Worm (Caenorhabditis elegans) whole organism, L4 larva: Measurements from ENCODE around the gene jamp-1.

Experiments used
- D1046.2 ChIP-seq: fragments of 200-800 bp; sonication (Bioruptor generic); IDR thresholded peaks from 2 replicates; pipeline ENCODE4 v1.3.6; 2022; ENCODE audit warnings: missing genetic modification characterization, missing compliant biosample characterization
- F49E8.2 ChIP-seq: sonication (generic microtip); optimal IDR thresholded peaks from 2 replicates; lab custom pipeline; 2016; ENCODE audit warnings: missing compliant biosample characterization, mild to moderate bottlenecking, missing genetic modification characterization, borderline replicate concordance
- T20F7.1 ChIP-seq: fragments of 200-800 bp; sonication (Bioruptor generic); optimal IDR thresholded peaks from 2 replicates; lab custom pipeline; 2018; ENCODE audit warnings: mild to moderate bottlenecking, missing genetic modification characterization, missing compliant biosample characterization
- T26A8.4 ChIP-seq: fragments of 200-800 bp; sonication (Bioruptor generic); IDR thresholded peaks from 2 replicates; pipeline ENCODE4 v1.3.6; 2022; ENCODE audit warnings: missing genetic modification characterization, missing compliant biosample characterization
- Y5F2A.4 ChIP-seq: fragments of 200-800 bp; sonication (Bioruptor generic); optimal IDR thresholded peaks from 2 replicates; lab custom pipeline; 2018; ENCODE audit warnings: mild to moderate bottlenecking, missing genetic modification characterization, missing compliant biosample characterization
- ZK337.2 ChIP-seq: fragments of 200-800 bp; sonication (Bioruptor generic); IDR thresholded peaks from 2 replicates; pipeline ENCODE4 v1.3.6; 2022; ENCODE audit warnings: missing genetic modification reagents, missing genetic modification characterization, missing compliant biosample characterization
- ZK546.5 ChIP-seq, 2 experiments: sonication (generic microtip); optimal IDR thresholded peaks; 2 replicates each; lab custom pipeline; 2017; ENCODE audit warnings: missing biosample characterization in 2 of 2, missing genetic modification characterization in 2 of 2
- aha-1 ChIP-seq: fragments of 150-350 bp; peaks from one replicate; lab custom pipeline; 2014; ENCODE audit warnings: missing biosample characterization, missing genetic modification characterization
- aly-2 ChIP-seq: sonication (generic microtip); optimal IDR thresholded peaks from 2 replicates; lab custom pipeline; 2018; ENCODE audit warnings: missing biosample characterization, missing genetic modification characterization
- ama-1 ChIP-seq: fragments of 150-350 bp; optimal IDR thresholded peaks from 2 replicates; lab custom pipeline; 2014; ENCODE audit warnings: inconsistent platforms, mixed read lengths
- arid-1 ChIP-seq: fragments of 200-800 bp; sonication (Bioruptor generic); conservative IDR thresholded peaks from 2 replicates; pipeline ENCODE4 v1.3.6; 2022; ENCODE audit warnings: missing genetic modification reagents, missing genetic modification characterization, missing compliant biosample characterization
- ceh-28 ChIP-seq: fragments of 150-350 bp; optimal IDR thresholded peaks from 2 replicates; lab custom pipeline; 2014; ENCODE audit warnings: missing biosample characterization, missing genetic modification reagents, missing genetic modification characterization
- ces-1 ChIP-seq: fragments of 150-350 bp; sonication (generic microtip); optimal IDR thresholded peaks from 4 replicates; lab custom pipeline; 2014; ENCODE audit warnings: missing biosample characterization, missing genetic modification reagents, missing genetic modification characterization
- daf-8 ChIP-seq: fragments of 200-800 bp; sonication (Bioruptor generic); IDR thresholded peaks from 2 replicates; pipeline ENCODE4 v1.3.6; 2022; ENCODE audit warnings: missing genetic modification characterization, missing compliant biosample characterization
- dmd-6 ChIP-seq: fragments of 200-800 bp; sonication (Bioruptor generic); IDR thresholded peaks from 2 replicates; pipeline ENCODE4 v1.3.6; 2022; ENCODE audit warnings: missing genetic modification reagents, missing genetic modification characterization, missing compliant biosample characterization
- dmd-8 ChIP-seq: fragments of 200-800 bp; sonication (Bioruptor generic); IDR thresholded peaks from 2 replicates; pipeline ENCODE4 v1.3.6; 2022; ENCODE audit warnings: missing genetic modification characterization, missing compliant biosample characterization
- dpl-1 ChIP-seq: fragments of 150-350 bp; optimal IDR thresholded peaks from 2 replicates; lab custom pipeline; 2014; ENCODE audit warnings: missing biosample characterization, missing genetic modification reagents, missing genetic modification characterization
- egl-43 ChIP-seq: fragments of 200-800 bp; sonication (Bioruptor generic); IDR thresholded peaks from 2 replicates; pipeline ENCODE4 v1.3.6; 2022; ENCODE audit warnings: missing genetic modification reagents, missing genetic modification characterization, missing compliant biosample characterization
- fkh-10 ChIP-seq: fragments of 150-350 bp; optimal IDR thresholded peaks from 2 replicates; lab custom pipeline; 2014; ENCODE audit warnings: missing biosample characterization, missing genetic modification reagents, missing genetic modification characterization
- gei-8 ChIP-seq: fragments of 200-800 bp; sonication (Bioruptor generic); optimal IDR thresholded peaks from 2 replicates; lab custom pipeline; 2018; ENCODE audit warnings: mild to moderate bottlenecking, missing genetic modification characterization, missing compliant biosample characterization
- hlh-11 ChIP-seq: fragments of 200-800 bp; sonication (Bioruptor generic); optimal IDR thresholded peaks from 2 replicates; lab custom pipeline; 2018; ENCODE audit warnings: mild to moderate bottlenecking, missing genetic modification characterization, missing compliant biosample characterization
- jun-1 ChIP-seq: fragments of 150-350 bp; optimal IDR thresholded peaks from 2 replicates; lab custom pipeline; 2014; ENCODE audit warnings: missing biosample characterization, missing genetic modification reagents, missing genetic modification characterization
- lim-7 ChIP-seq: fragments of 200-800 bp; sonication (Bioruptor generic); IDR thresholded peaks from 2 replicates; pipeline ENCODE4 v1.3.6; 2022; ENCODE audit warnings: missing genetic modification characterization, missing compliant biosample characterization
- lin-13 ChIP-seq: fragments of 150-350 bp; optimal IDR thresholded peaks from 2 replicates; lab custom pipeline; 2014; ENCODE audit warnings: missing biosample characterization, missing genetic modification reagents, missing genetic modification characterization
- lin-15B ChIP-seq: fragments of 150-350 bp; sonication (generic microtip); optimal IDR thresholded peaks from 3 replicates; lab custom pipeline; 2014; ENCODE audit warnings: missing biosample characterization, missing genetic modification characterization
- lin-38 ChIP-seq: fragments of 200-800 bp; sonication (Bioruptor generic); IDR thresholded peaks from 2 replicates; pipeline ENCODE4 v1.3.6; 2022; ENCODE audit warnings: missing genetic modification reagents, missing genetic modification characterization, missing compliant biosample characterization
- madf-5 ChIP-seq, 2 experiments: fragments of 200-800 bp; sonication (Bioruptor generic); IDR thresholded peaks; 2 replicates each; pipeline ENCODE4 v1.3.6; 2022; ENCODE audit warnings: missing compliant biosample characterization in 2 of 2, missing genetic modification characterization in 2 of 2
- mep-1 ChIP-seq: fragments of 150-350 bp; sonication (generic microtip); optimal IDR thresholded peaks from 3 replicates; lab custom pipeline; 2014; ENCODE audit warnings: missing biosample characterization, missing genetic modification characterization
- nhr-111 ChIP-seq: fragments of 200-800 bp; sonication (Bioruptor generic); optimal IDR thresholded peaks from 2 replicates; lab custom pipeline; 2018; ENCODE audit warnings: mild to moderate bottlenecking, missing genetic modification characterization, missing compliant biosample characterization
- nhr-28 ChIP-seq: fragments of 150-350 bp; optimal IDR thresholded peaks from 2 replicates; lab custom pipeline; 2014; ENCODE audit warnings: missing biosample characterization, missing genetic modification characterization
- nhr-48 ChIP-seq: sonication (generic microtip); optimal IDR thresholded peaks from 2 replicates; lab custom pipeline; 2016; ENCODE audit warnings: mild to moderate bottlenecking, missing genetic modification characterization, missing compliant biosample characterization
- nhr-6 ChIP-seq: fragments of 150-350 bp; optimal IDR thresholded peaks from 2 replicates; lab custom pipeline; 2014; ENCODE audit warnings: missing biosample characterization, missing genetic modification characterization
- pha-4 ChIP-seq, 2 experiments: fragments of 150-350 bp in 1 of 2; fragments of 200-800 bp in 1 of 2; sonication (Bioruptor generic) in 1 of 2; IDR thresholded peaks in 1 of 2; optimal IDR thresholded peaks in 1 of 2; 2 replicates each; pipeline versions ENCODE4 v1.3.6 to Lab custom; 2014 to 2022; ENCODE audit warnings: missing genetic modification characterization in 2 of 2, missing genetic modification reagents in 2 of 2, missing biosample characterization in 1 of 2, missing compliant biosample characterization in 1 of 2
- rbr-2 ChIP-seq: sonication (generic microtip); optimal IDR thresholded peaks from 2 replicates; lab custom pipeline; 2016; ENCODE audit warnings: missing genotype, missing genetic modification characterization, missing compliant biosample characterization
- saeg-2 ChIP-seq: fragments of 200-800 bp; sonication (Bioruptor generic); IDR thresholded peaks from 2 replicates; pipeline ENCODE4 v1.3.6; 2022; ENCODE audit warnings: missing genetic modification reagents, missing genetic modification characterization, missing compliant biosample characterization
- snpc-1.2 ChIP-seq: fragments of 200-800 bp; sonication (Bioruptor generic); IDR thresholded peaks from 2 replicates; pipeline ENCODE4 v1.3.6; 2022; ENCODE audit warnings: missing genetic modification reagents, missing genetic modification characterization, missing compliant biosample characterization
- tag-97 ChIP-seq: fragments of 200-800 bp; sonication (Bioruptor generic); IDR thresholded peaks from 2 replicates; pipeline ENCODE4 v1.3.6; 2022; ENCODE audit warnings: missing genetic modification characterization, missing compliant biosample characterization
- tra-1 ChIP-seq: fragments of 200-800 bp; sonication (Bioruptor generic); IDR thresholded peaks from 2 replicates; pipeline ENCODE4 v1.3.6; 2022; ENCODE audit warnings: missing genetic modification reagents, missing genetic modification characterization, missing compliant biosample characterization
- unc-39 ChIP-seq: sonication (generic microtip); optimal IDR thresholded peaks from 2 replicates; lab custom pipeline; 2017; ENCODE audit warnings: missing biosample characterization, missing genetic modification characterization
- unc-62 ChIP-seq, 3 experiments: fragments of 150-350 bp in 1 of 3; sonication (generic microtip); optimal IDR thresholded peaks in 2 of 3; peaks in 1 of 3; 1 replicate in 1 of 3; 2 replicates in 2 of 3; lab custom pipeline; 2014 to 2017; ENCODE audit warnings: missing biosample characterization in 3 of 3, missing genetic modification characterization in 3 of 3, missing genetic modification reagents in 3 of 3, missing genotype in 1 of 3
- ztf-7 ChIP-seq: fragments of 150-350 bp; optimal IDR thresholded peaks from 2 replicates; lab custom pipeline; 2014; ENCODE audit warnings: missing biosample characterization, missing genetic modification characterization

Gene jamp-1

DNA sequence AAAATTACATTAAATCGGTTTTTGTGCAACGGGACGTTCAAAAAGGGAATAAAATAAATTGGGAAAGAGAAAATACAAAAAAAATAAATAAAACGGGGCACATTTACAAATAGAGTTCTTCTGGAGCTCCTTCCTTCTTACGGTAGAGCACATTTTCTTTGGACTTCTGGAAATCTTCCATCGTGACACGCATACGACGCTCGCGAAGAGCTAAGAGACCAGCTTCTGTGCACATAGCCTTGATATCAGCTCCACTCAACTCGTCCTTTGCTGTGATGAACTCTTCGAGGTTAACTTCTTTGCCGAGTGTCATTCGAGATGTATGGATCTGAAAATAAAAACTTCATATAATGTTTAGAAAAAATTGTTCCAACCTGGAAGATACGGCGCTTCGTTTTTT lies 35.0 kb downstream of the jamp-1 start:
- TF ChIP-seq aha-1 (tag; lab: Kevin White, UChicago) (peak; percentile 15), lin-15B (no peak), dmd-8 (GFP tag; lab: Robert Waterston, UW) (no peak), lim-7 (GFP tag; lab: Robert Waterston, UW) (no peak), rbr-2 (tag; lab: Kevin White, UChicago) (no peak), jun-1 (peak; percentile 59), T20F7.1 (GFP tag; lab: Kevin White, UChicago) (peak; percentile 48), hlh-11 (peak; percentile 3), tag-97 (GFP tag; lab: Robert Waterston, UW) (no peak), dmd-6 (GFP tag; lab: Robert Waterston, UW) (no peak), tra-1 (no peak), ZK337.2 (no peak)

DNA sequence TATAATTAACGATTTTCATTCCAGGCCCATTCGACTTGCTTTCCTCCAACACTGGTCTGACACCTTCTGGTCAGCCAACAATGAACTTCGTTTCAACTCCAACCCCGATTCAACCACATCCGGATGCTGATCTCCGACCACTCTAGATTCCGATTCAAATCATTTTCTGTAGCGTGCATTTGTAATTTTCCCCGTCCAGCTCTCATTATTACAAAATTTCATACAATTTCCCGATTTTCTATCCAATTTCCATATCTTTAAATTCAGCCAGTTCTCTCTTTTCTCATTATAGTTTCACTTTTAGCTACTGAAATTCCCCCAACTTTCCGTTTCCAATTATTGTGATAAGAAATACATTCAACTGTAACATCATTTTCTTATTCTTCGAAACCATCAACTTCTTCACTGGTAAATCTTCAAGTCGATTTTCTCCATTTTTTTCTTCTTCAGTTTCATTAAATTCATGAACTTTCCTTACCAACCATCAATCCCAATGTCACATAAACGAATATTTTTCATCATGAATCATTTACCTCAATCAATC lies 35.4 kb downstream of the jamp-1 start:
- TF ChIP-seq fkh-10 (GFP tag; lab: Kevin White, UChicago) (no peak), nhr-28 (tag; lab: Kevin White, UChicago) (no peak), ceh-28 (tag; lab: Kevin White, UChicago) (no peak), nhr-111 (GFP tag; lab: Kevin White, UChicago) (no peak), daf-8 (GFP tag; lab: Robert Waterston, UW) (no peak), madf-5 (GFP tag; IDR thresholded peaks at IDR 0.05; lab: Robert Waterston, UW) (no peak), pha-4 (GFP tag; IDR thresholded peaks at IDR 0.05; lab: Robert Waterston, UW) (peak; percentile 9; the same call in 1 of the 2 replicates), pha-4 (tag; optimal IDR thresholded peaks at IDR 0.05; lab: Kevin White, UChicago) (no peak), rbr-2 (tag; lab: Kevin White, UChicago) (no peak), unc-62 (GFP tag; optimal IDR thresholded peaks at IDR 0.05 in 1 of 2; lab: Kevin White, UChicago) (no peak), unc-62 (tag; optimal IDR thresholded peaks at IDR 0.05; lab: Kevin White, UChicago) (no peak), ztf-7 (tag; lab: Kevin White, UChicago) (no peak), ZK546.5 (tag; optimal IDR thresholded peaks at IDR 0.05; lab: Kevin White, UChicago) (no peak), lin-15B (no peak), aly-2 (tag; lab: Kevin White, UChicago) (no peak), F49E8.2 (tag; lab: Kevin White, UChicago) (peak; percentile 31), lin-38 (GFP tag; lab: Robert Waterston, UW) (peak; percentile 44), dmd-8 (GFP tag; lab: Robert Waterston, UW) (no peak), dpl-1 (no peak), saeg-2 (GFP tag; lab: Robert Waterston, UW) (no peak), tag-97 (GFP tag; lab: Robert Waterston, UW) (no peak), Y5F2A.4 (GFP tag; lab: Kevin White, UChicago) (no peak), ZK337.2 (no peak), D1046.2 (no peak), mep-1 (tag; lab: Kevin White, UChicago) (peak; percentile 40), nhr-48 (tag; lab: Kevin White, UChicago) (no peak), arid-1 (peak; percentile 9; the same call in 1 of the 2 replicates), nhr-6 (tag; lab: Kevin White, UChicago) (no peak), gei-8 (GFP tag; lab: Kevin White, UChicago) (no peak), unc-39 (tag; lab: Kevin White, UChicago) (no peak), egl-43 (peak; percentile 22; the same call in 1 of the 2 replicates), snpc-1.2 (peak; percentile 46; the same call in 1 of the 2 replicates), ama-1 (lab: Kevin White, UChicago) (no peak), ces-1 (GFP tag; lab: Kevin White, UChicago) (no peak), lin-13 (GFP tag; lab: Kevin White, UChicago) (no peak), T26A8.4 (GFP tag; lab: Robert Waterston, UW) (no peak), jun-1 (no peak)
- TF ChIP-seq, all 104 proteins: peak for 7
